Worm (Caenorhabditis elegans): ENCODE measurements around the gene srab-10.

ce11 chrV:3156786-3157185 is 12.4 kb upstream of the srab-10 start, which contains the start of gene exh-1:
- TF ChIP-seq ama-1 (optimal IDR thresholded peaks at IDR 0.05) (no peak), ceh-36 (tag; optimal IDR thresholded peaks at IDR 0.05) (no peak), pes-1 (GFP tag; IDR thresholded peaks at IDR 0.05) (no peak), tbx-37 (GFP tag; conservative IDR thresholded peaks at IDR 0.05) (no peak), tbx-11 (GFP tag; IDR thresholded peaks at IDR 0.05) (no peak), hmg-4 (GFP tag; optimal IDR thresholded peaks at IDR 0.05) (no peak)
